Worm (Caenorhabditis elegans) whole organism, midembryonic: Measurements from ENCODE around the gene dmsr-13.
A peak's percentile ranks its signal among the peaks of the same experiment; 100 is the strongest.

Source experiments
- T22C8.4 ChIP-seq: fragments of 200-800 bp; sonication (Bioruptor generic); IDR thresholded peaks from 2 replicates; pipeline ENCODE4 v1.3.6; 2022; ENCODE audit warnings: missing genetic modification characterization, missing compliant biosample characterization
- cog-1 ChIP-seq: sonication (generic microtip); optimal IDR thresholded peaks from 2 replicates; lab custom pipeline; 2016; ENCODE audit warnings: missing genetic modification characterization, missing compliant biosample characterization
- flt-1 ChIP-seq: fragments of 200-800 bp; sonication (Bioruptor generic); IDR thresholded peaks from 2 replicates; pipeline ENCODE4 v1.3.6; 2022; ENCODE audit warnings: missing genetic modification characterization, missing compliant biosample characterization
- klf-2 ChIP-seq: fragments of 200-800 bp; sonication (Bioruptor generic); conservative IDR thresholded peaks from 2 replicates; pipeline ENCODE4 v1.3.6; 2022; ENCODE audit warnings: missing genetic modification reagents, missing genetic modification characterization, missing compliant biosample characterization
- med-1 ChIP-seq: sonication (generic microtip); optimal IDR thresholded peaks from 2 replicates; lab custom pipeline; 2017; ENCODE audit warnings: missing genetic modification characterization, mild to moderate bottlenecking, missing compliant biosample characterization, antibody characterized with exemption, missing genetic modification reagents; ENCODE audit not compliant: insufficient read depth
- ref-1 ChIP-seq: fragments of 200-800 bp; sonication (Bioruptor generic); conservative IDR thresholded peaks from 2 replicates; pipeline ENCODE4 v1.3.6; 2022; ENCODE audit warnings: missing genetic modification reagents, missing genetic modification characterization, missing compliant biosample characterization
- tab-1 ChIP-seq: fragments of 200-800 bp; sonication (Bioruptor generic); IDR thresholded peaks from 2 replicates; pipeline ENCODE4 v1.3.6; 2022; ENCODE audit warnings: missing genetic modification characterization, missing compliant biosample characterization
- ztf-23 ChIP-seq: fragments of 200-800 bp; sonication (Bioruptor generic); IDR thresholded peaks from 2 replicates; pipeline ENCODE4 v1.3.6; 2022; ENCODE audit warnings: missing genetic modification reagents, missing genetic modification characterization, missing compliant biosample characterization
- ztf-29 ChIP-seq: fragments of 200-800 bp; sonication (Bioruptor generic); IDR thresholded peaks from 2 replicates; pipeline ENCODE4 v1.3.6; 2022; ENCODE audit warnings: missing genetic modification reagents, missing genetic modification characterization, missing compliant biosample characterization

Gene dmsr-13

ce11 chrV:6787906-6788430, 31.7 kb downstream of the dmsr-13 start, which contains the start of gene ZC404.2:
TSS of gene ZC404.2 (plus strand) at chrV:6787952.
- TF ChIP-seq T22C8.4 (GFP tag; lab: Robert Waterston, UW) (no peak), ztf-29 (GFP tag; lab: Robert Waterston, UW) (no peak), ref-1 (GFP tag; lab: Robert Waterston, UW) (no peak)

ce11 chrV:6784853-6785492, 34.7 kb downstream of the dmsr-13 start, which contains the start of the genes spn-4 and spe-39:
TSS of gene spn-4 (minus strand) at chrV:6784903.
TSS of gene spe-39 (plus strand) at chrV:6785451.
- TF ChIP-seq ztf-29 (GFP tag; lab: Robert Waterston, UW) (peak; percentile 48; the same call in 1 of the 2 replicates), ref-1 (GFP tag; lab: Robert Waterston, UW) (no peak), ztf-23 (peak; percentile 51; the same call in 1 of the 2 replicates), T22C8.4 (GFP tag; lab: Robert Waterston, UW) (no peak), cog-1 (tag; lab: Kevin White, UChicago) (no peak), flt-1 (GFP tag; lab: Robert Waterston, UW) (peak; percentile 62), tab-1 (peak; percentile 66; the same call in 1 of the 2 replicates), med-1 (GFP tag; lab: Kevin White, UChicago) (peak; percentile 72), klf-2 (GFP tag; lab: Robert Waterston, UW) (0 out of 2 replicates have a peak, but pooled peaks have one; percentile 50)

- TF ChIP-seq med-1 (GFP tag; lab: Kevin White, UChicago) (no peak), ref-1 (GFP tag; lab: Robert Waterston, UW) (no peak)
Measured at ce11 chrV:6783044-6783625, 36.6 kb downstream of the dmsr-13 start.

- TF ChIP-seq T22C8.4 (GFP tag; lab: Robert Waterston, UW) (no peak), flt-1 (GFP tag; lab: Robert Waterston, UW) (no peak), tab-1 (no peak), med-1 (GFP tag; lab: Kevin White, UChicago) (no peak), ref-1 (GFP tag; lab: Robert Waterston, UW) (no peak), ztf-23 (no peak), cog-1 (tag; lab: Kevin White, UChicago) (no peak), klf-2 (GFP tag; lab: Robert Waterston, UW) (no peak), ztf-29 (GFP tag; lab: Robert Waterston, UW) (no peak)
Measured at ce11 chrV:6782260-6782659, 37.5 kb downstream of the dmsr-13 start.

ce11 chrV:6780676-6781075, 39.0 kb downstream of the dmsr-13 start:
- TF ChIP-seq T22C8.4 (GFP tag; lab: Robert Waterston, UW) = no peak
- no peak for TF ChIP-seq med-1 (GFP tag; lab: Kevin White, UChicago)
- no peak for TF ChIP-seq ref-1 (GFP tag; lab: Robert Waterston, UW)
- TF ChIP-seq ztf-23 = no peak
- TF ChIP-seq klf-2 (GFP tag; lab: Robert Waterston, UW) = no peak
- no peak for TF ChIP-seq cog-1 (tag; lab: Kevin White, UChicago)
- TF ChIP-seq tab-1 = no peak
- TF ChIP-seq flt-1 (GFP tag; lab: Robert Waterston, UW) = no peak
- no peak for TF ChIP-seq ztf-29 (GFP tag; lab: Robert Waterston, UW)

- TF ChIP-seq ref-1 (GFP tag; lab: Robert Waterston, UW) (no peak), ztf-23 (no peak), ztf-29 (GFP tag; lab: Robert Waterston, UW) (no peak), flt-1 (GFP tag; lab: Robert Waterston, UW) (no peak), tab-1 (no peak), cog-1 (tag; lab: Kevin White, UChicago) (no peak), T22C8.4 (GFP tag; lab: Robert Waterston, UW) (no peak), klf-2 (GFP tag; lab: Robert Waterston, UW) (no peak), med-1 (GFP tag; lab: Kevin White, UChicago) (no peak)
Measured at ce11 chrV:6780166-6780565, 39.5 kb downstream of the dmsr-13 start, which contains the start of gene ZC404.15. TSS of gene ZC404.15 (plus strand) at chrV:6780466.

ce11 chrV:6778457-6778856, 41.3 kb downstream of the dmsr-13 start:
- TF ChIP-seq T22C8.4 (GFP tag; lab: Robert Waterston, UW) (no peak), flt-1 (GFP tag; lab: Robert Waterston, UW) (no peak), cog-1 (tag; lab: Kevin White, UChicago) (no peak), klf-2 (GFP tag; lab: Robert Waterston, UW) (no peak), ref-1 (GFP tag; lab: Robert Waterston, UW) (no peak), ztf-29 (GFP tag; lab: Robert Waterston, UW) (no peak), tab-1 (no peak), med-1 (GFP tag; lab: Kevin White, UChicago) (no peak), ztf-23 (no peak)

- TF ChIP-seq T22C8.4 (GFP tag; lab: Robert Waterston, UW) (no peak), med-1 (GFP tag; lab: Kevin White, UChicago) (no peak), klf-2 (GFP tag; lab: Robert Waterston, UW) (no peak), cog-1 (tag; lab: Kevin White, UChicago) (no peak), ztf-29 (GFP tag; lab: Robert Waterston, UW) (no peak), ref-1 (GFP tag; lab: Robert Waterston, UW) (no peak), tab-1 (no peak), ztf-23 (no peak), flt-1 (GFP tag; lab: Robert Waterston, UW) (no peak)
Measured at ce11 chrV:6775708-6776107, 44.0 kb downstream of the dmsr-13 start, which contains the start of gene srh-28. TSS of gene srh-28 (minus strand) at chrV:6775808.

ce11 chrV:6773735-6774134, 46.0 kb downstream of the dmsr-13 start, which contains the start of gene ZC404.16:
TSS of gene ZC404.16 (minus strand) at chrV:6773835.
- TF ChIP-seq klf-2 (GFP tag; lab: Robert Waterston, UW) (no peak), med-1 (GFP tag; lab: Kevin White, UChicago) (no peak), cog-1 (tag; lab: Kevin White, UChicago) (no peak), ztf-29 (GFP tag; lab: Robert Waterston, UW) (no peak), flt-1 (GFP tag; lab: Robert Waterston, UW) (no peak), ref-1 (GFP tag; lab: Robert Waterston, UW) (no peak), ztf-23 (no peak), tab-1 (no peak), T22C8.4 (GFP tag; lab: Robert Waterston, UW) (no peak)
